Fruit fly (Drosophila melanogaster) whole organism, larva: ENCODE results near the gene mRpS5.

Source experiments
- noc ChIP-seq: fragments of 200-800 bp; sonication (Bioruptor generic); optimal IDR thresholded peaks from 3 replicates; lab custom pipeline; 2019; ENCODE audit warnings: missing biosample characterization, mild to moderate bottlenecking, missing genetic modification characterization, moderate library complexity

The mRpS5 gene

DNA sequence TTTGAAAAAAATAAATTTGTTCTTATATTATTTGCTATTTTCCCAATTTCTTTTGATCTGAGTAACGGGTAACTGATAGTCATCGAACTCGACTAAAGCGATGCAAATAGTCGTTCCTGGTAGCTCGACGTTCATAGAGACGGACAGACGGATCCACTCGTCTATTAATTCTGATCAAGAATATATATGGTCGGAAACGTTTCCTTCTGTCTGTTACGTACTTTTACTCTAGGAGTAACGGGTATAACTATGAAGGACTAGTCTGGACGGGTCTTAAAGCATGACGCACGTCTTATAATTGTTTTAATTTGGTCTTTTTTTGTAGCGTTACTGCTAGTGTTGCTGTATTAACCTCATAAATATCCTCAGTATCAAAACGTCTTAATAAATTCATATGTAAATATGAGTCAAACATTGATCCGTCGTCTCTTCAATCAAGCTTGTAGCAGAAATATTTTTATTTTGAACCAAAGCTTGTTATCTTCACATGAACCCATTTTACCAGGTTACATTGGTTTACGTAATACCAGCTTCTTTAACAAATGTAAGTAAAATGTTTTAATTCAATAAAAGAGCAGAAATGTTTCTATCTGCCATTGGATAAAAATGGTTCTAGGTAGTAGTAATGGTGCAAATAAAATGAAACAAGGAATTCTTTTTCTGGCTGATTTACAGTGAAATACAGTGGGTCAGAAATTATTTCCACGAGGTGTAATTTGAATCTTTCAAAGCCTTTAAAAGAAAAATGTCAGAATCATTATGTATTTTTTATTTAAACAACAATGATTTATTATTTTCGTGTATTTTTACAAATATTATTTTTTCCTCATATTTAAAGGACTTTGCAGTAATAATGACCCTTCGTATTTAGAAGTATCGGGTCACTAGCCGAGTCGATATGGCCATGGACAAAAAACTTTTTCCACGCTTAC is at the start of gene mRpS5:
Gene mRpS5 (plus strand): TSS at position 164 of the 932 bp plus-strand sequence.
- no peak for TF ChIP-seq noc (tag; lab: Kevin White, UChicago)

DNA sequence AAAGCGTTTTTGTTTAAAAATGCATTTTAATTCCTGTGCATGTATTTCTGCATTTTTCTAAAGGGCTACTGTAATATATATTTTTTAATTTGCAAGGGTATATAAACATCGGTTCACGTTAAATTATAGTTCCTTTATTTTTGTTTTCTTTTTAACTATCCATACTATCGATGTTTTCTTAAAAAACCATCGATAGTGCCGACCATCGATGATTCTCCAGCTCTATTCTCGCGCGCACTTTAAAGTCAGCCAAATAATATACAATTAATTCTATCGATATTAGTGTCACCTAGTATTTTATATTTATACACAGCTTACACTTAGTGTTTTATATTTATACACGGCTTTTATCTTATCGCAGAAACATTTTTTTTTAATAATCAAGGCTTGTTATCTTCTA is 1.1 kb upstream of the mRpS5 start:
- no peak for TF ChIP-seq noc (tag; lab: Kevin White, UChicago)
